Fruit fly (Drosophila melanogaster): ENCODE data around the gene RpS28-like.

- TF ChIP-seq ttk (optimal IDR thresholded peaks at IDR 0.05) (no peak), insv (optimal IDR thresholded peaks at IDR 0.05) (no peak), Sin3A (optimal IDR thresholded peaks at IDR 0.05) (no peak), Myc (optimal IDR thresholded peaks at IDR 0.05) (no peak), h (optimal IDR thresholded peaks at IDR 0.05) (no peak)
Measured at dm6 chr2L:9447816-9448215, 11.2 kb downstream of the RpS28-like start.
